Fruit fly (Drosophila melanogaster): ENCODE measurements around the gene CG7420.

DNA sequence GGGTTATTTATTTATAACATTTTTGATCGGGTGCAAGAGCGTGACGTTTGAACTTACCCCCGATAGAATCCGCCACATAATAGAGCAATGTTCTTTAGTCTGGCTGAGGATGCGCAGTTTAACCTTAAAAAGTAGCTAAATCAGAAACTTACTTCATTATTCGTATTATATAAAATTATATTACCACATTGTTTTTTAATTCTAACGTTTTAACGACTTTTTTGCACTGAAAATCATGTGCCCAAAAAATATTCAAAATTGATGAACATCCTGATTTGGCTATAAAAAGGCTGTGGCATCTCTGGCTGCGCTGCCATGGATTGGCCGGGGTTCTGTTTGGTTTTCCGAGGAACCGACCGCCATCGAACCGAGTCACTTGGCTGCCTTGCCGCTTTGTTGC lies 32.7 kb downstream of the CG7420 start:
- no peak for TF ChIP-seq fru (GFP tag; optimal IDR thresholded peaks at IDR 0.05)
- TF ChIP-seq OdsH (GFP tag; optimal IDR thresholded peaks at IDR 0.05) = no peak
- no peak for TF ChIP-seq br (GFP tag; optimal IDR thresholded peaks at IDR 0.05)
- TF ChIP-seq foxo (GFP tag; optimal IDR thresholded peaks at IDR 0.05) = no peak
- TF ChIP-seq dmrt93B (GFP tag; optimal IDR thresholded peaks at IDR 0.05) = no peak
- TF ChIP-seq CG9705 (GFP tag; optimal IDR thresholded peaks at IDR 0.05) = no peak
- TF ChIP-seq woc (GFP tag; optimal IDR thresholded peaks at IDR 0.05) = no peak
- no peak for TF ChIP-seq Hnf4 (GFP tag; optimal IDR thresholded peaks at IDR 0.05)
- TF ChIP-seq Abd-B (GFP tag; optimal IDR thresholded peaks at IDR 0.05) = no peak
- no peak for TF ChIP-seq Mio (GFP tag; optimal IDR thresholded peaks at IDR 0.05)
- TF ChIP-seq usp (GFP tag; optimal IDR thresholded peaks at IDR 0.05) = no peak
- no peak for TF ChIP-seq ey (GFP tag; optimal IDR thresholded peaks at IDR 0.05)
